Worm (Caenorhabditis elegans) whole organism, L4/young adult: ENCODE measurements around the gene C34D4.10.

Experiments
- W03F9.2 ChIP-seq: fragments of 150-350 bp; optimal IDR thresholded peaks from 2 replicates; lab custom pipeline; 2014; ENCODE audit warnings: missing biosample characterization, missing genetic modification characterization
- dao-5 ChIP-seq: sonication (generic microtip); optimal IDR thresholded peaks from 2 replicates; lab custom pipeline; 2016; ENCODE audit warnings: missing genotype, missing genetic modification characterization, moderate library complexity, missing compliant biosample characterization
- him-1 ChIP-seq: sonication (generic microtip); optimal IDR thresholded peaks from 2 replicates; lab custom pipeline; 2016; ENCODE audit warnings: missing genotype, missing genetic modification reagents, missing genetic modification characterization, missing compliant biosample characterization

- TF ChIP-seq him-1 (no peak), dao-5 (tag; lab: Kevin White, UChicago) (no peak), W03F9.2 (no peak)
Observed at ce11 chrIV:7133140-7133539, 11.9 kb upstream of the C34D4.10 start, which contains the start of gene cyn-12.
